Worm (Caenorhabditis elegans) whole organism, L2 larva: ENCODE results near the gene Y73F8A.23.
A peak's percentile ranks its signal among the peaks of the same experiment; 100 is the strongest.

Experiments used
- aly-2 ChIP-seq: fragments of 150-350 bp; optimal IDR thresholded peaks from 2 replicates; lab custom pipeline; 2014; ENCODE audit warnings: missing biosample characterization, missing genetic modification characterization
- ceh-16 ChIP-seq: fragments of 150-350 bp; optimal IDR thresholded peaks from 2 replicates; lab custom pipeline; 2014; ENCODE audit warnings: missing biosample characterization, missing genetic modification characterization
- crh-2 ChIP-seq: sonication (generic microtip); optimal IDR thresholded peaks from 2 replicates; lab custom pipeline; 2017; ENCODE audit warnings: missing biosample characterization, missing genetic modification characterization
- dmd-4 ChIP-seq: sonication (generic microtip); optimal IDR thresholded peaks from 2 replicates; lab custom pipeline; 2017; ENCODE audit warnings: missing biosample characterization, missing genetic modification characterization
- egl-27 ChIP-seq: sonication (generic microtip); optimal IDR thresholded peaks from 3 replicates; lab custom pipeline; 2017; ENCODE audit warnings: missing biosample characterization, missing genetic modification reagents, missing genetic modification characterization
- elt-1 ChIP-seq: fragments of 150-350 bp; optimal IDR thresholded peaks from 2 replicates; lab custom pipeline; 2014; ENCODE audit warnings: missing biosample characterization, missing genetic modification characterization
- fos-1 ChIP-seq: fragments of 150-350 bp; optimal IDR thresholded peaks from 2 replicates; lab custom pipeline; 2014; ENCODE audit warnings: missing biosample characterization, missing genetic modification characterization
- gmeb-1 ChIP-seq: fragments of 150-350 bp; optimal IDR thresholded peaks from 2 replicates; lab custom pipeline; 2014; ENCODE audit warnings: missing biosample characterization, missing genetic modification characterization
- nhr-11 ChIP-seq: fragments of 150-350 bp; optimal IDR thresholded peaks from 2 replicates; lab custom pipeline; 2014; ENCODE audit warnings: missing biosample characterization, missing genetic modification characterization
- nhr-21 ChIP-seq: fragments of 150-350 bp; optimal IDR thresholded peaks from 2 replicates; lab custom pipeline; 2014; ENCODE audit warnings: missing biosample characterization, missing genetic modification characterization
- nhr-25 ChIP-seq: fragments of 150-350 bp; sonication (generic microtip); optimal IDR thresholded peaks from 3 replicates; lab custom pipeline; 2014; ENCODE audit warnings: missing biosample characterization, missing genetic modification characterization
- sma-3 ChIP-seq: sonication (generic microtip); optimal IDR thresholded peaks from 2 replicates; lab custom pipeline; 2016; ENCODE audit warnings: missing genetic modification reagents, missing genetic modification characterization, missing compliant biosample characterization
- sma-9 ChIP-seq, 2 experiments: fragments of 150-350 bp in 1 of 2; sonication (generic microtip) in 1 of 2; optimal IDR thresholded peaks; 2 replicates each; lab custom pipeline; 2014 to 2016; ENCODE audit warnings: missing genetic modification characterization in 2 of 2, mild to moderate bottlenecking in 1 of 2, missing biosample characterization in 1 of 2, missing compliant biosample characterization in 1 of 2, missing genetic modification reagents in 1 of 2, moderate library complexity in 1 of 2
- snpc-4 ChIP-seq: fragments of 150-350 bp; optimal IDR thresholded peaks from 2 replicates; lab custom pipeline; 2014; ENCODE audit warnings: missing biosample characterization, missing genetic modification characterization
- unc-39 ChIP-seq: fragments of 150-350 bp; optimal IDR thresholded peaks from 2 replicates; lab custom pipeline; 2014; ENCODE audit warnings: missing biosample characterization, missing genetic modification characterization
- ztf-4 ChIP-seq: fragments of 150-350 bp; optimal IDR thresholded peaks from 2 replicates; lab custom pipeline; 2014; ENCODE audit warnings: missing biosample characterization, missing genetic modification characterization

Gene Y73F8A.23

ce11 chrIV:15395260-15395844 lies 49.0 kb downstream of the Y73F8A.23 start:
- TF ChIP-seq unc-39 (tag; lab: Kevin White, UChicago) (no peak), nhr-11 (tag; lab: Kevin White, UChicago) (no peak), ceh-16 (tag; lab: Kevin White, UChicago) (no peak), sma-9 (GFP tag; optimal IDR thresholded peaks at IDR 0.05; lab: Kevin White, UChicago) (peak; percentile 34), sma-9 (tag; optimal IDR thresholded peaks at IDR 0.05; lab: Kevin White, UChicago) (no peak), sma-3 (GFP tag; lab: Kevin White, UChicago) (no peak), ztf-4 (tag; lab: Kevin White, UChicago) (no peak), gmeb-1 (tag; lab: Kevin White, UChicago) (peak; percentile 34), fos-1 (tag; lab: Kevin White, UChicago) (peak; percentile 42), dmd-4 (tag; lab: Kevin White, UChicago) (no peak), elt-1 (tag; lab: Kevin White, UChicago) (no peak), nhr-21 (tag; lab: Kevin White, UChicago) (peak; percentile 4), egl-27 (no peak)
- TF ChIP-seq, all 48 proteins: peak for 4

ce11 chrIV:15394544-15395125 lies 49.7 kb downstream of the Y73F8A.23 start:
- TF ChIP-seq fos-1 (tag; lab: Kevin White, UChicago) (peak; percentile 49), snpc-4 (tag; lab: Kevin White, UChicago) (peak; percentile 9), aly-2 (tag; lab: Kevin White, UChicago) (no peak), sma-3 (GFP tag; lab: Kevin White, UChicago) (no peak)

ce11 chrIV:15393186-15393585 lies 51.2 kb downstream of the Y73F8A.23 start:
- peak; percentile 5 for TF ChIP-seq crh-2 (tag; lab: Kevin White, UChicago)
- peak; percentile 62 for TF ChIP-seq sma-9 (GFP tag; optimal IDR thresholded peaks at IDR 0.05; lab: Kevin White, UChicago)
- TF ChIP-seq sma-9 (tag; optimal IDR thresholded peaks at IDR 0.05; lab: Kevin White, UChicago): no peak
- TF ChIP-seq fos-1 (tag; lab: Kevin White, UChicago): peak; percentile 99
- TF ChIP-seq nhr-25 (tag; lab: Kevin White, UChicago): no peak
- TF ChIP-seq aly-2 (tag; lab: Kevin White, UChicago): no peak
